Fruit fly (Drosophila melanogaster): Measurements from ENCODE around the gene CG7299.

Gene CG7299

dm6 chr2L:10665603-10666002 is 18.6 kb downstream of the CG7299 start (continued):
- TF ChIP-seq Gug (GFP tag; IDR thresholded peaks at IDR 0.05): peak; percentile 82
- TF ChIP-seq Nf-YA (GFP tag; IDR thresholded peaks at IDR 0.05): peak; percentile 78
- TF ChIP-seq TFAM (GFP tag; optimal IDR thresholded peaks at IDR 0.05): no peak
- peak; percentile 64 for TF ChIP-seq Abd-B (GFP tag; optimal IDR thresholded peaks at IDR 0.05)
- TF ChIP-seq CG7556 (GFP tag; optimal IDR thresholded peaks at IDR 0.05): peak; percentile 55
- peak; percentile 82 for TF ChIP-seq Hsf (GFP tag; optimal IDR thresholded peaks at IDR 0.05)
- TF ChIP-seq B-H1 (GFP tag; IDR thresholded peaks at IDR 0.05): peak; percentile 61
- TF ChIP-seq CG18476 (GFP tag; optimal IDR thresholded peaks at IDR 0.05): peak; percentile 37
- peak; percentile 67 for TF ChIP-seq nmo (GFP tag; optimal IDR thresholded peaks at IDR 0.05)
- peak; percentile 58 for TF ChIP-seq CHES-1-like (GFP tag; optimal IDR thresholded peaks at IDR 0.05)
- peak; percentile 71 for TF ChIP-seq ATbp (GFP tag; optimal IDR thresholded peaks at IDR 0.05)
- TF ChIP-seq CG8388 (GFP tag; optimal IDR thresholded peaks at IDR 0.05): peak; percentile 63
- TF ChIP-seq CG12744 (GFP tag; optimal IDR thresholded peaks at IDR 0.05): peak; percentile 46
- no peak for TF ChIP-seq fru (optimal IDR thresholded peaks at IDR 0.05)
- TF ChIP-seq Blimp-1 (GFP tag; optimal IDR thresholded peaks at IDR 0.05): peak; percentile 61
- TF ChIP-seq gfzf (GFP tag; optimal IDR thresholded peaks at IDR 0.05): no peak
- TF ChIP-seq CG1603 (tag; optimal IDR thresholded peaks at IDR 0.05): peak; percentile 81
- peak; percentile 75 for TF ChIP-seq Fer1 (GFP tag; optimal IDR thresholded peaks at IDR 0.05)
- TF ChIP-seq gcm2 (GFP tag; optimal IDR thresholded peaks at IDR 0.05): peak; percentile 22
- peak; percentile 84 for TF ChIP-seq Oli (tag; optimal IDR thresholded peaks at IDR 0.05)
- TF ChIP-seq zen2 (GFP tag; IDR thresholded peaks at IDR 0.05; ENCODE audit: partially characterized antibody): no peak
- peak; percentile 78 for TF ChIP-seq CG8924 (tag; optimal IDR thresholded peaks at IDR 0.05)
- peak; percentile 55 for TF ChIP-seq CG1602 (GFP tag; optimal IDR thresholded peaks at IDR 0.05)
- peak; percentile 15 for TF ChIP-seq mirr (GFP tag; optimal IDR thresholded peaks at IDR 0.05)
- TF ChIP-seq CG43689 (GFP tag; IDR thresholded peaks at IDR 0.05): peak; percentile 85
- peak; percentile 75 for TF ChIP-seq CG3847 (GFP tag; IDR thresholded peaks at IDR 0.05)
- 0 out of 2 replicates have a peak, but pooled peaks have one; percentile 27 for TF ChIP-seq Lim3 (GFP tag; IDR thresholded peaks at IDR 0.05)
- TF ChIP-seq pros (GFP tag; optimal IDR thresholded peaks at IDR 0.05): no peak
- TF ChIP-seq CG14050 (GFP tag; IDR thresholded peaks at IDR 0.05): peak; percentile 87
- peak in 1 of 2 experiments; percentile 86 for TF ChIP-seq eve (GFP tag; optimal IDR thresholded peaks at IDR 0.05)
- peak; percentile 43 for TF ChIP-seq psq (GFP tag; optimal IDR thresholded peaks at IDR 0.05)
- peak; percentile 53 for TF ChIP-seq Six4 (GFP tag; optimal IDR thresholded peaks at IDR 0.05)
- peak; percentile 76 to 80 for TF ChIP-seq Pdp1 (GFP tag; optimal IDR thresholded peaks at IDR 0.05)
- TF ChIP-seq kay (GFP tag; optimal IDR thresholded peaks at IDR 0.05): peak; percentile 9
- peak; percentile 64 for TF ChIP-seq CG5245 (GFP tag; optimal IDR thresholded peaks at IDR 0.05)
- TF ChIP-seq bigmax (GFP tag; optimal IDR thresholded peaks at IDR 0.05): no peak
- TF ChIP-seq CG3163 (GFP tag; optimal IDR thresholded peaks at IDR 0.05): peak; percentile 48
- TF ChIP-seq shn (GFP tag; optimal IDR thresholded peaks at IDR 0.05): peak; percentile 50
- peak; percentile 84 for TF ChIP-seq CG14667 (GFP tag; IDR thresholded peaks at IDR 0.05)
- TF ChIP-seq CG7372 (GFP tag; IDR thresholded peaks at IDR 0.05): peak; percentile 73; the same call in 1 of the 2 replicates
- no peak for TF ChIP-seq hkb (optimal IDR thresholded peaks at IDR 0.05)
- TF ChIP-seq hkb (GFP tag; IDR thresholded peaks at IDR 0.05): peak; percentile 95
- peak; percentile 66 for TF ChIP-seq ERR (GFP tag; optimal IDR thresholded peaks at IDR 0.05)
- TF ChIP-seq Kr (GFP tag; optimal IDR thresholded peaks at IDR 0.05): no peak
- TF ChIP-seq Lhr (GFP tag; optimal IDR thresholded peaks at IDR 0.05): no peak
- TF ChIP-seq NC2β (GFP tag; optimal IDR thresholded peaks at IDR 0.05): peak; percentile 59
- peak; percentile 75 for TF ChIP-seq her (GFP tag; optimal IDR thresholded peaks at IDR 0.05)
- peak; percentile 71 for TF ChIP-seq CG9817 (tag; optimal IDR thresholded peaks at IDR 0.05)

All from whole organism, embryonic.